Worm (Caenorhabditis elegans): Measurements from ENCODE around the gene C03B1.3.

C03B1.3 gene

DNA sequence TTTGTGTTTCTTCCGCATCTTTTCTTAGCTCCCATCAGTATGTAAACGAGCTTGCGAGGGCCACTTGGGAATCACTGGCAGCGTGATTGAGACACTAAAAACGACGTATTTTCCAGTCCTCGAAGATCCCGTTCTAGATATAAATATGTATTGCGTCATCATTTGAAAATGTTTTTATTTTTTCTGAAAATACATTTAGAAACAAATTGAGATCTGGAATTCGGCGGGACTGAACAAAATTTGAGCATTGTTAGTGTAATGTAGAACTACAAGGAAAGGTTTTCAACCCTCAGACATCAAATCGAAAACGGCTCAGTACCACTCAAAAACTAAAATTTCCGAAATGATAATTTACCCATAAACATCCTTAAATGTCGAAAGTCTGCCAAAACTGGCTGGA, 47.8 kb downstream of the C03B1.3 start:
- TF ChIP-seq him-1 (tag; optimal IDR thresholded peaks at IDR 0.05), result no peak

Data from whole organism, L4/young adult.